Fruit fly (Drosophila melanogaster): ENCODE data around the gene trc.

trc gene

DNA sequence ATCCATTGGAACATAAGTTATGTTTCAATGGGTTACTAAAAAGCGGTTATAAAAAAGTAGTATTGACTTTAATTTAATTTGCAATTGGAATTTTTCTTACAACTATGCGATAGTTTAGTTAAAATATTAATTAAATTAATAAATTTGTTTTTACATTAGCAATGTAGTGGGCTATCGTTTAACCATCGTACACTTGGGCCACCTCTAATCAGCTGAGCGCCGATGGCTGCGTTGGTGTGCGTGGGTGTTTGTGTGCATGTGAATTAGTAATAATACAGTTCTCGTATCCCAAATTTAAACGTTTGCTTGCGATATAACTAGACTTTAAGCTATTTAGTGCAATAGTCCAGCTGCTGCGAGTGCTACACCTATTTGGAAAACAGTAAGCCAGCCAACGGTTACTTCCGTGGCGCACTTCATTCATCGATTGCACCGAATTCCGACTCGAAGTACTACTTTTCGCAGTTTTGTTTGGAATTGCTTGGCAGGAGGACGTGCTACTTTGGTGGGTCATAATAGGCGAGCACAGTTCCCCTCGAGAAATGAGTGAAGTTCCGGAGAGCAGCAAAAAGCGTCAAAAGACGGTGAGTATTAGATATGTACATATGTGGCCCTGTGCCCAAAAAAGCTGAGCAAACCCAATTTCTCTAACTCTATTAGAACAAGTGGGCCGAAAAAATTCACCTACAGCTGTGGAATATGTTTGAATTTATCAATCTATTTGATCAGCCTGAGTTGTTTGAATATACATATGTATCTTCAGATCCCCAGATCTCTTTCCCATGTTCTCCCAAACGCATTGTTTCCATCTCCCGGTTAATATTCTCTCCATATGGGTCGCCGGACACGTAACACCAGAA, 11.2 kb upstream of the trc start, which contains the start of gene Papss (continued):
- TF ChIP-seq knrl (GFP tag; IDR thresholded peaks at IDR 0.05; ENCODE audit: partially characterized antibody) (peak; percentile 82), CG8765 (GFP tag; IDR thresholded peaks at IDR 0.05) (no peak), croc (GFP tag; conservative IDR thresholded peaks at IDR 0.05) (no peak), CG34224 (GFP tag; IDR thresholded peaks at IDR 0.05; ENCODE audit: partially characterized antibody) (peak; percentile 88), sens-2 (GFP tag; IDR thresholded peaks at IDR 0.05) (0 out of 2 replicates have a peak, but pooled peaks have one; percentile 39), CG3995 (GFP tag; optimal IDR thresholded peaks at IDR 0.05) (no peak), CG6683 (GFP tag; optimal IDR thresholded peaks at IDR 0.05) (peak; percentile 38), kni (GFP tag; optimal IDR thresholded peaks at IDR 0.05) (peak; percentile 78), Dip3 (GFP tag; optimal IDR thresholded peaks at IDR 0.05) (no peak), Gsc (GFP tag; IDR thresholded peaks at IDR 0.05) (no peak), ind (GFP tag; optimal IDR thresholded peaks at IDR 0.05) (no peak), CG4854 (GFP tag; optimal IDR thresholded peaks at IDR 0.05) (no peak), CG11504 (tag; optimal IDR thresholded peaks at IDR 0.05) (no peak), Antp (GFP tag; optimal IDR thresholded peaks at IDR 0.05) (no peak), CG18011 (GFP tag; optimal IDR thresholded peaks at IDR 0.05) (no peak), CG17802 (tag; optimal IDR thresholded peaks at IDR 0.05) (no peak), bsh (GFP tag; optimal IDR thresholded peaks at IDR 0.05) (no peak), CG43689 (GFP tag; IDR thresholded peaks at IDR 0.05) (no peak), tgo (GFP tag; IDR thresholded peaks at IDR 0.05) (0 out of 3 replicates have a peak, but pooled peaks have one; percentile 20), CG17568 (GFP tag; optimal IDR thresholded peaks at IDR 0.05) (no peak), CG1024 (GFP tag; IDR thresholded peaks at IDR 0.05) (no peak), CG30403 (GFP tag; optimal IDR thresholded peaks at IDR 0.05) (peak; percentile 51), crol (GFP tag; IDR thresholded peaks at IDR 0.05) (no peak), Hsf (GFP tag; optimal IDR thresholded peaks at IDR 0.05) (no peak), Ets97D (GFP tag; optimal IDR thresholded peaks at IDR 0.05) (no peak), scrt (GFP tag; optimal IDR thresholded peaks at IDR 0.05) (no peak), CG32767 (GFP tag; IDR thresholded peaks at IDR 0.05) (no peak), jumu (GFP tag; optimal IDR thresholded peaks at IDR 0.05) (no peak), lilli (GFP tag; optimal IDR thresholded peaks at IDR 0.05) (no peak), CG17186 (GFP tag; optimal IDR thresholded peaks at IDR 0.05) (no peak), CG34376 (GFP tag; optimal IDR thresholded peaks at IDR 0.05) (peak; percentile 69), CG3281 (GFP tag; optimal IDR thresholded peaks at IDR 0.05) (peak; percentile 53), sc (optimal IDR thresholded peaks at IDR 0.05) (no peak), sc (GFP tag; optimal IDR thresholded peaks at IDR 0.05) (no peak), trem (tag; optimal IDR thresholded peaks at IDR 0.05) (peak; percentile 67), Xbp1 (GFP tag; optimal IDR thresholded peaks at IDR 0.05) (peak; percentile 21), Dek (tag; optimal IDR thresholded peaks at IDR 0.05) (peak; percentile 17), CG7839 (tag; optimal IDR thresholded peaks at IDR 0.05) (no peak), CG3838 (GFP tag; optimal IDR thresholded peaks at IDR 0.05) (no peak), CG34422 (GFP tag; IDR thresholded peaks at IDR 0.05) (no peak; the same call in 2 of the 3 replicates), disco-r (GFP tag; optimal IDR thresholded peaks at IDR 0.05) (no peak), BEAF-32 (GFP tag; optimal IDR thresholded peaks at IDR 0.05) (peak; percentile 79), ranshi (GFP tag; IDR thresholded peaks at IDR 0.05) (no peak), kah (GFP tag; optimal IDR thresholded peaks at IDR 0.05) (no peak), CG8388 (GFP tag; optimal IDR thresholded peaks at IDR 0.05) (no peak), CG3407 (GFP tag; optimal IDR thresholded peaks at IDR 0.05) (no peak), ac (GFP tag; optimal IDR thresholded peaks at IDR 0.05) (no peak)
